Worm (Caenorhabditis elegans) whole organism, dauer: ENCODE results near the gene grl-25.

Experiments used
- unc-62 ChIP-seq: sonication (generic microtip); optimal IDR thresholded peaks from 2 replicates; lab custom pipeline; 2017; ENCODE audit warnings: missing biosample characterization, missing genetic modification reagents, missing genetic modification characterization

Gene grl-25

DNA sequence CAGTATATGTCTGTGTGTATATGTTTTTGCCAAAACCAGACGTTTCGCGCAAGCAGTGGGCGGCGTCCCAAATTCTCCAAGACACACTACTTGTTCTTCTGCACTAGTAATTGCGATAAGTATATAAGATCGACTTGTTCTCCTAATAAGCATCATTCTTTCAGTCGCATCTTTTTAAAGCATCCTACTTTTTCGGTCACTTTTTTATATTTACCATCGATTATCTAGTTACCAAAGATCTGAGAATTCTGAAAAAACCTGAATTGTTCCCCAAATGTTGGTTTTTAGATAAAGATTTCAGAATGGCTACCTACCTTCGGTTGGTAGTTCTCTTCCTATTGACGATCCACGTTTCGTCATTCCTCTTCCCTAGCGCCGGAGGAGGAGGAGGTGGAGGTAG, at the start of gene grl-25:
TSS of gene grl-25 (plus strand) at position 301 of the 400 bp plus-strand sequence.
- TF ChIP-seq unc-62 (GFP tag; lab: Kevin White, UChicago) = no peak

DNA sequence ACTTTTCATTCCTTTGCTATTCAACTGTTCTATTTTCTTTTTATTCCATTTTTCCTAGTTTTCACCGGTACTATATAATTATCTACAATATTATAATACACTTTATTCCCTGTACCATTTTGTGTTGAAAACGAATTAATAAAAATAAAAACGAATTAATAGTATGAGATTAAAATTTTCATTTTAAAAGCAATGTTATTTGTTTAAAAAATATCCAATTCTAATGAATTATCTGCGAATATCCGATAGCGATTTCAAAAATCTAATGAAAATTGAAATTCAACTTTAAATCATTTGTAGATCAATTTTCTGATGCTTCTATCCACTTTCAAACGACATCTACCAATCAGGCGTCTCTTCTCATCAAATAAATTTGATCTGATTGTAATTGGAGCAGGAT, 48.6 kb upstream of the grl-25 start, which contains the start of gene trxr-2:
TSS of gene trxr-2 (plus strand) at position 301 of the 400 bp plus-strand sequence.
- TF ChIP-seq unc-62 (GFP tag; lab: Kevin White, UChicago) = no peak

DNA sequence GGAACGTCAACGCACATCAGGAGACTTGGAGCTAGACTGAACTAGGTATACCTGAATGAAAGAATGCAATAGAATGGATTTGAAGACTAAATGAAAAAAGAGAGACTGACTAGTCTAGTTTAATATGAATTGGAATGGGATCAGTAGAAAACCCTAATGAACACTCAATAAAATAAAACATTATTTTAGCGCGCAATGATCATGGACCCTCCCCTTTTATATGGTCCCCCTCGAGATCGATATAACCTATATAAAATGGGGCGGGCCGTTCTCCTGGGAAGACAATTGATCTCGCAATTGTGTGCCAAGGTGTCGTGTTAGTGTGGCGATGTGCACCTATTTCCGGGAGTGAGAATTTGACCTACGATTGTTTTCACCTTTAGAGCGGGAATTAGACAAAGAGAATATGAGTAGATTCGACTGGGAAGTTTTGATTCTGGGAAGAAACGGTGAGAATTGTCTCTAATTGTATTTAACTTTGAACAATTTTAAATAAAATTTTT, 44.2 kb upstream of the grl-25 start, which contains the start of gene cdc-25.3:
TSS of gene cdc-25.3 (minus strand) at position 51 of the 503 bp plus-strand sequence.
- TF ChIP-seq unc-62 (GFP tag; lab: Kevin White, UChicago) = no peak

DNA sequence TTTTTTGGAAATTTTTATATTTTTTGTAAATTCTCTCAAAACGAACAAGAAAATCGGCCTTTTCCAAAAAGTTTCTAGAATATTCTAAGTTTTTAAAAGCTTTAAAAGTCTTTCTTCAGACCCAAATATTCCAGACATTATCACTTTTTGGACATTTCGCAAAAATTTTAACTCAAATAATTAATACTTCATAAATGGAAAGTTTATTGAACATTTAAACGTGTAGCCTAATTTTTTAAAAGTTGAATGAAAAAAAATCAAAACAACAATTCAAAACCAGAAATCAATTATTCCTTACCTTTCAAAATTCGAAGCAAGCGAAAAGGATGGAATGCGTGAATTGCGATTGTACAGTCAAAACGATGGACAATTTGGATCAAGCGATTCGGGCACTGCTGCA, 42.3 kb upstream of the grl-25 start, which contains the start of gene ZK637.15:
TSS of gene ZK637.15 (plus strand) at position 301 of the 400 bp plus-strand sequence.
- no peak for TF ChIP-seq unc-62 (GFP tag; lab: Kevin White, UChicago)

DNA sequence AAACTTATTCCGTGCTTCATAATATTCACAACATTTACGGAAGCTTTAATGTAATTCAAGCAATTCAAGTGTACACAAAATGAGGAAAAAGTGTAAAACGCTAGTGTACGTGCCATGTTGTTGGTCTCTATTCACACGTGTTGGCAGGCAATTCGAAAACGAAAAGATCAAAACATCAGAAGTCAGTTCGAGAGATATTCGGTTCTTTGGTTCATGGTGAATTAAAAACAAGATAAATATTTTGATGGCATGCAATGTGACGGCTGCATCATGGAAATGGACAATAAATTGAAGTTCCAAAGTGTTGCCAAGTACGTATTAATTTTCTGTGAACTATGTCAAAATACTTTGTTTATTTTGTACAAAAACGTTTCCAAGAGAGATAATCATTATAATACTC, 40.0 kb upstream of the grl-25 start:
- TF ChIP-seq unc-62 (GFP tag; lab: Kevin White, UChicago) = no peak

DNA sequence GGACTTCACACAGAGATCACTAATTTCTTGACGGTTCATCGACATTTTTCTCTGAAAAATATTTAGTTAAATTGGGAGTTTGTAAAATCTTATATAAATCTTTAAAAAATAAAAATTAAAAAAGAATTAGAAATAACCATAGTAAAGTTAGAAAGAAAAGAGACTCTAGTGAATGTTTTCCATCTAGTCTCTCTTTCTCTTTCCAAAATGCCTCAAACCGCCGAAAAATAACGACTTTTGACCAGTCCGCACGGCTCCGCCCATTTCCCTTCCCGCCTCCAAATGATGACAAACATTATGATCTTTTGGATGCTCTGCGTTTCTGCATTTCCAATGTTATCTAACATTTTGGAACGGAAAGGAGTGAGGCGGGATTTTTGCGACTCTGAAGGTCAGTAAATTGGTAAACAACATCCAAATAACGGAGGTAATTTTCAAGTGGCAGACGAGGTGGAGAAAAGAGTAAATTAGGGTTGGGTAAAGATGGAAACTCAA, 38.8 kb upstream of the grl-25 start, which contains the start of gene glb-1:
TSS of gene glb-1 (minus strand) at position 51 of the 495 bp plus-strand sequence.
- no peak for TF ChIP-seq unc-62 (GFP tag; lab: Kevin White, UChicago)

DNA sequence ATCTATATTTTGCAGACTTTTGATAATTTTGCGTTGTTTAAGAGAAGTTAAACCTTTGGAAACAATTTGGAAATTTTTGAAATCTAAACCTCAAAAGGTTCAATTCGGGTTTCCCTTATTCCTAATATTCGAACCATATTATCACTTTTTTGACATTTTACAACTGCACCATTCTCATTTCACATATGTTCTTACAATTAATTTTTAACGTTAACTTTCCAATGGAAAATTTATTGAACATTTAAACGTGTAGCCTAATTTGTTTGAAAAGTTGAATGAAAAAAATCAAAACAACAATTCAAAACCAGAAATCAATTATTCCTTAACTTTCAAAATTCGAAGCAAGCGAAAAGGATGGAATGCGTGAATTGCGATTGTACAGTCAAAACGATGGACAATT, 38.2 kb upstream of the grl-25 start, which contains the start of gene ZK637.12:
TSS of gene ZK637.12 (plus strand) at position 301 of the 400 bp plus-strand sequence.
- TF ChIP-seq unc-62 (GFP tag; lab: Kevin White, UChicago) = no peak

DNA sequence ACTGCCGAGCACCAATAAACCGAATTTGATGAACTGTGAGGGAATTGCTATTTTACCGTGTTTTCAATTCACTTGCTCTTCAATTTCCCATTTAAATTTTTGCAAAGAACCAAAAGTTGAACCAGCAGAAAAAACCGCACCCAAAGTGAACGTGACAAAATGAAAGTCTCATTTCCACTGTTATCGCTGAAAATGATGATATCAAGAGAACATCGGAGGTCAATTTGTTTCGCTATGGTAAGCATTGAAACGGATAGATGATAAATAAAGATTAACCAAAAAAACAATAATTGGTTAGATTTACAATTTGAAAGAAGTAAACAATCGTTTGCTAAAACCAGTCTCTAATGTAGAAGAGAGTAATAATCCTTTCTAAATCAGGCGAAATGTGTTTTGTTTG, 36.6 kb upstream of the grl-25 start:
- no peak for TF ChIP-seq unc-62 (GFP tag; lab: Kevin White, UChicago)

DNA sequence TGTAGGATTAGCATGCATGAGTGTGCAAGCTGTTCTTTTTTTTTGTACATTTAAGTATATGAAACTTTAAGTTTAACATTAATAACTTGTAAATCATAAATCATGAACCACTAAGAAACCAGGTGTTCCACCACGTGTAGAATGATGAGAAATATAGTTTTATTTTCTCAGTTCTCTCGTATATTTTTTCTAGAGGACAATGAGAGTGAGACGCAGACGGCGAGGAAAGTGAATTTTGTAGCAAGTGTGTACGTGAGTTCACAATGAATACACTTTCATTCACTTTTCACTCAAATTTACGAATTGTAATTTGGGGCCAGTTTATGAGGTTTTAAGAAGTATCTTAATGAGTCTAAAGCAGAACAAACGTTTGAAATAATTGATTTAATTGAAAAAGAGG, 35.6 kb upstream of the grl-25 start:
- TF ChIP-seq unc-62 (GFP tag; lab: Kevin White, UChicago) = no peak

DNA sequence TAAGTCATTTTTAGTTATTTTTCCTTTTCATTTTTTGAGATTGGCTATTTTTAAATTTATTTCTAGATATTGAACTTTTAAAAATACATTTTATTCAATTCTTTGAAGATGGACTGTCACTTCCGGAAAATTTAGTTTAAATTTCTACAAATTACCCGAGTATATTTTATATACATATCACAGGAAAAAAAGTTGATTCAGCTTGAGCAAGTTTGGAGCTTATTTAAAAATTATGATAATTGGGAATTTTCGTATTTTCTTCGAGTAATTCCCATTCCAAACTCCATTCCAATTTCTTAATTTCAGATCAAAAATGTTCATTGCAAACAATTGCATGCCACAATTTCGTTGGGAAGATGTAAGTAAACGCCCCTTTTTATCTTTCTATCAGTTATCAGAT, 32.4 kb upstream of the grl-25 start, which contains the start of gene arrd-15:
TSS of gene arrd-15 (plus strand) at position 301 of the 400 bp plus-strand sequence.
- no peak for TF ChIP-seq unc-62 (GFP tag; lab: Kevin White, UChicago)

DNA sequence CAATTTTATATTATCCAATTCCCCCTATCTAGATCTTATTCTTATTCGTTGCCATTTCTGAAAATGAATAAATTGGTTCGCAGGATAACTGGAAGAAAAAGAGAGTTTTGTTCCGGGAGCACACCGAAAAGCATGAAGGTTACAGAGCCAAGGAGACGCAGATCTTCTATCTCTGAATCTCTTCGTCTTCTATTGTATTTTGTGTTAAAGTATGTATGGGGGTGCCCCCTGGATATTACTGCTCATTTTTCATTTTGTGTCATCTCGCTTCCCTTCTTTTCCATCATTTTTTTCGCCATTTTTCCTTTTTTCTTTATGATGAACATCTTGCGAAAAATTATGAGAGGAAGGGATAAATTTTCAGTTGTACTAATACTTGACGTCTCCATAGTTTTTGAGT, 28.4 kb upstream of the grl-25 start:
- TF ChIP-seq unc-62 (GFP tag; lab: Kevin White, UChicago) = no peak

DNA sequence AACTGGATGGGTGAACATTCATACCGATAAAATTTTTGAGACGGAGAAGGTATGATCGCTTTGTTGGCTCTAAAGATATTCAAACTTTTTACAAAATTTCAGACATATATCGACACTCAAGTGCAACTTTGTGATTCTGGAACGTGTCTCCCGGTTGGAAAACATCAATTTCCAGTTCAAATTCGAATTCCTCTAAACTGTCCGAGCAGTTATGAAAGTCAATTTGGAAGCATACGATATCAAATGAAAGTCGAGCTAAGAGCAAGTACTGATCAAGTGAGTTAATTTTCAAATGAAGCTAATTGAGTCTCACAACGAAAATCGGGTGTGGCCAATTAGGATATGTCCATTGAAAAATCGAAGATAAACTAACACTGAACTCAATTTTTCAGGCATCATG, 27.7 kb upstream of the grl-25 start:
- TF ChIP-seq unc-62 (GFP tag; lab: Kevin White, UChicago) = no peak

DNA sequence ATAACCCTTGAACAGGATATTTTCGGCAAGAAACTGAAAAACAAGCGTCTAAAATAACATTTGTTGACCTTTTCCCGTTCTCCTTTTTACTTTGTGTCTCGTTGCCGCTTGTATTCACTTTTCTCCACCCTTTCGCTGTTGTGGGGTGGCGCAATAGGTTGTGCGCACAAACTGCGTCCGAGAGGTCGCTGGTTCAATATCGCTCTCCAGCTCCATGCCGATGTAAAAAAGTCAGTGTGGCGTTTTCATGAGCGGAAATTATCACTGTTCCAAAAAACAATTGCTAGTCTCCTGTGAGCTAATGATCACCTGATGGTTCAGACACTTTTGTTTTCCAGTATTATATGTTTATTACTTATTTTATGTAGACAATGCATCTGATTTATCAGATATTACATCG, 24.5 kb upstream of the grl-25 start:
- no peak for TF ChIP-seq unc-62 (GFP tag; lab: Kevin White, UChicago)

DNA sequence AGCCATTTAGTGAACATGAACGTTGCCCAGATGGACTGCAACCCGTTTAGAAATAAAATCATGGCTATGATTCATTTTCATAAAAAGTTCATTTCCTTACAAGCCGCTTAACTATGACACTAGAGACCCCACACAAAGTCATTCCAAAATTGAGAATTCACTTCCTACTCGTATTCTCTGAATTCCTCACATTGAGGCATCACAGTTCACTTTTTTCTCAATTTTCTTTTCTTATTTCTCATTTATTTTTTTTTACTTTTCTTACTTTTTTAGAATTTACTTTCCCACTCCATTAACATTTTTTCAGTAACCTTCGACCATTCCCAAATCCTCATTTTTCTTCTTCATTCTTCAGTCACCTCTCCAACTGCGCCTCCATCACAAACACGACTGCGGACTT, 17.7 kb upstream of the grl-25 start, which contains the start of gene dhrr-1:
TSS of gene dhrr-1 (plus strand) at position 301 of the 400 bp plus-strand sequence.
- TF ChIP-seq unc-62 (GFP tag; lab: Kevin White, UChicago) = no peak

DNA sequence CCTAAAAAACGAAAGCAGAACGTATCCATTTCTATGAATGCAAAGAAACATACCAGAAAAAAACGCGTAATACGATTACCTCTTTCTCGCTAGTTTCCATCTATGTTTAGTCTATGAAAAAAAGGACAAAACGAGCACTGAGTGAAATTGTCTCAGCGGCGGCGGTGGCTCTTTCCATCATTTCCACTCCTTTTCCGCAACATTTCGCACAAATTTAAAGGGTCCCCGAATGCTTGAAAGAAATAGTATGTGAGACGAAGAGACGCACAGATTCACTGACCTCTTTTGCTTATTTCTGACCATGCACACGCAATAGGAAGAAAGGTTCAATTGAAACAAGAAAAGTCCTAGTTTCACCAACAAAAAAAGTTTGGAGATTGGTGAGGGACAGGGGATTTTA, 15.8 kb upstream of the grl-25 start:
- no peak for TF ChIP-seq unc-62 (GFP tag; lab: Kevin White, UChicago)

DNA sequence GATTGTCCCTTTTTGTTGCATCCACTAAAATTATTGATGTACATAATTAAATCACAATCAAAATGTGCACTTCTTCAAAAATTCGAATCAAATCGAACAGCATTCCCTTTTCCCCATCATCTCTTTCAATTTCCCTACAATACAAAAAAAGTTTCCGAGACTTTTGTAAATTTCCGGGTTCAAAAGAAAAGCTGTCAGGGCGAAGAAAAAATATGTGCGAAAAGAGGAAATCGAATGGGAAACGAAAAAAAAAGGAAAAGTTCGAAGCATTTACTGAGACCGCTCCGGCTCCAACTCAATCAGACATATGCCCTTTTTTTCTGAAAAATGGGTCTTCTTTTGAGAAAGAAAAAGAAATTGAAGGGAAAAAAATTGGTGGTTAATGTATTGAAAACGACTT, 12.9 kb upstream of the grl-25 start:
- TF ChIP-seq unc-62 (GFP tag; lab: Kevin White, UChicago) = no peak

DNA sequence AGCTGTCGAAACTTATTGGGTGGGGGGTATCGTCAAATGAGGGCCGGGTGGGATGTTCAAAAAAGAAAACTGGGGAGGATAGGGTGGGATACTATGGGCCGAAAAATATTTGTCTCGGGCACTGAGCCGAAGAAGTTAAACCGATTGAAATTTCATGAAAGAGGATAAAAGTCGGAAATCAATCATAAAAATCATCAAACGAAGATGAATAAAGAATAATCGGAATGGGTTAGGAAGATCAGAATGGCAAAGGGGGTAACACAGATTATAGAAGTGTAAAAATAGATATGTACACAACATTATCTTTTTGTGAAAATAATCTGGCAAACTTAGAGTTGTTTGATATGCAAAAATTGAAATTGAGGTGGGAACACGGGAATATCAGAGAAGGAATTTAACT, 6.6 kb upstream of the grl-25 start:
- TF ChIP-seq unc-62 (GFP tag; lab: Kevin White, UChicago) = no peak
